Fruit fly (Drosophila melanogaster) whole organism, embryonic: Measurements from ENCODE around the gene CG14913.

ENCODE experiments used
- BEAF-32 ChIP-seq: fragments of 200-800 bp; sonication (Bioruptor generic); optimal IDR thresholded peaks from 3 replicates; lab custom pipeline; 2017; ENCODE audit warnings: missing biosample characterization, missing genetic modification characterization, mild to moderate bottlenecking, moderate library complexity, missing genetic modification reagents
- CG10274 ChIP-seq: fragments of 200-800 bp; sonication (Bioruptor generic); optimal IDR thresholded peaks from 3 replicates; lab custom pipeline; 2017; ENCODE audit warnings: missing biosample characterization, mild to moderate bottlenecking, missing genetic modification characterization
- CG11696 ChIP-seq: fragments of 200-800 bp; sonication (Bioruptor generic); IDR thresholded peaks from 2 replicates; pipeline ENCODE4 v1.3.6; 2022; ENCODE audit warnings: missing biosample characterization, missing genetic modification characterization
- CG12155 ChIP-seq: fragments of 200-800 bp; sonication (Bioruptor generic); optimal IDR thresholded peaks from 3 replicates; lab custom pipeline; 2016; ENCODE audit warnings: missing biosample characterization, missing genetic modification characterization
- CG12299 ChIP-seq: fragments of 200-800 bp; sonication (Bioruptor generic); optimal IDR thresholded peaks from 2 replicates; lab custom pipeline; 2018; ENCODE audit warnings: missing biosample characterization, mild to moderate bottlenecking, missing genetic modification characterization
- CG15514 ChIP-seq: fragments of 200-800 bp; sonication (Bioruptor generic); optimal IDR thresholded peaks from 3 replicates; lab custom pipeline; 2017; ENCODE audit warnings: missing biosample characterization, missing genetic modification characterization, mild to moderate bottlenecking, moderate library complexity, missing genetic modification reagents
- CG17328 ChIP-seq: fragments of 200-800 bp; sonication (Bioruptor generic); IDR thresholded peaks from 2 replicates; pipeline ENCODE4 v1.3.6; 2022; ENCODE audit warnings: missing biosample characterization, missing genetic modification characterization
- CG17359 ChIP-seq: fragments of 200-800 bp; sonication (Bioruptor generic); optimal IDR thresholded peaks from 3 replicates; lab custom pipeline; 2018; ENCODE audit warnings: missing biosample characterization, mild to moderate bottlenecking, missing genetic modification characterization, moderate library complexity
- CG17361 ChIP-seq: fragments of 200-800 bp; sonication (Bioruptor generic); IDR thresholded peaks from 3 replicates; pipeline ENCODE4 v1.3.6; 2022; ENCODE audit warnings: missing biosample characterization, missing genetic modification characterization
- CG2202 ChIP-seq: fragments of 200-800 bp; sonication (Bioruptor generic); optimal IDR thresholded peaks from 2 replicates; lab custom pipeline; 2018; ENCODE audit warnings: missing biosample characterization, mild to moderate bottlenecking, missing genetic modification characterization
- CG31388 ChIP-seq: fragments of 200-800 bp; sonication (Bioruptor generic); optimal IDR thresholded peaks from 2 replicates; lab custom pipeline; 2016; ENCODE audit warnings: missing biosample characterization, missing genetic modification characterization
- CG3163 ChIP-seq: fragments of 200-800 bp; sonication (Bioruptor generic); optimal IDR thresholded peaks from 3 replicates; lab custom pipeline; 2016; ENCODE audit warnings: missing biosample characterization, missing genetic modification characterization
- CG32532 ChIP-seq: fragments of 200-800 bp; sonication (Bioruptor generic); IDR thresholded peaks from 2 replicates; pipeline ENCODE4 v1.3.6; 2022; ENCODE audit warnings: missing biosample characterization, missing genetic modification characterization
- CG3407 ChIP-seq: fragments of 200-800 bp; sonication (Bioruptor generic); optimal IDR thresholded peaks from 2 replicates; lab custom pipeline; 2018; ENCODE audit warnings: missing biosample characterization, mild to moderate bottlenecking, missing genetic modification characterization
- CG4730 ChIP-seq: fragments of 200-800 bp; sonication (Bioruptor generic); IDR thresholded peaks from 2 replicates; pipeline ENCODE4 v1.3.6; 2022; ENCODE audit warnings: missing biosample characterization, missing genetic modification characterization
- CG4854 ChIP-seq: fragments of 200-800 bp; sonication (Bioruptor generic); optimal IDR thresholded peaks from 2 replicates; lab custom pipeline; 2016; ENCODE audit warnings: missing biosample characterization, missing genetic modification characterization, inconsistent platforms
- CG5245 ChIP-seq: fragments of 200-800 bp; sonication (Bioruptor generic); optimal IDR thresholded peaks from 3 replicates; lab custom pipeline; 2016; ENCODE audit warnings: missing biosample characterization, missing genetic modification characterization
- CG8089 ChIP-seq: fragments of 200-800 bp; sonication (Bioruptor generic); optimal IDR thresholded peaks from 3 replicates; lab custom pipeline; 2016; ENCODE audit warnings: missing biosample characterization, missing genetic modification characterization
- CG8290 ChIP-seq, 3 experiments: fragments of 200-800 bp; sonication (Bioruptor generic); optimal IDR thresholded peaks; 2 replicates each; lab custom pipeline; 2016 to 2019; ENCODE audit warnings: missing biosample characterization in 3 of 3, missing genetic modification characterization in 3 of 3, mild to moderate bottlenecking in 2 of 3, moderate library complexity in 1 of 3
- CG8478 ChIP-seq: fragments of >200 bp; optimal IDR thresholded peaks from 2 replicates; lab custom pipeline; 2018
- CG9437 ChIP-seq: fragments of 200-800 bp; sonication (Bioruptor generic); optimal IDR thresholded peaks from 2 replicates; lab custom pipeline; 2018; ENCODE audit warnings: missing biosample characterization, mild to moderate bottlenecking, missing genetic modification characterization
- D ChIP-seq, 2 experiments: fragments of 200-800 bp in 1 of 2; fragments of >200 bp in 1 of 2; sonication (Bioruptor generic) in 1 of 2; optimal IDR thresholded peaks; 2 replicates in 1 of 2; 3 replicates in 1 of 2; lab custom pipeline; 2017; ENCODE audit warnings: mild to moderate bottlenecking in 1 of 2, missing biosample characterization in 1 of 2, missing genetic modification characterization in 1 of 2, missing genetic modification reagents in 1 of 2
- Dek ChIP-seq: fragments of 200-800 bp; sonication (Bioruptor generic); optimal IDR thresholded peaks from 3 replicates; lab custom pipeline; 2019; ENCODE audit warnings: missing biosample characterization, mild to moderate bottlenecking, missing genetic modification characterization, moderate library complexity
- Fer2 ChIP-seq: fragments of 200-800 bp; sonication (Bioruptor generic); optimal IDR thresholded peaks from 2 replicates; lab custom pipeline; 2018; ENCODE audit warnings: missing biosample characterization, mild to moderate bottlenecking, missing genetic modification characterization, moderate library complexity
- GATAe ChIP-seq: fragments of 200-800 bp; sonication (Bioruptor generic); conservative IDR thresholded peaks from 2 replicates; pipeline ENCODE4 v1.3.6; 2022; ENCODE audit warnings: missing biosample characterization, missing genetic modification characterization
- Gsc ChIP-seq: fragments of 200-800 bp; sonication (Bioruptor generic); IDR thresholded peaks from 2 replicates; pipeline ENCODE4 v1.3.6; 2022; ENCODE audit warnings: missing biosample characterization, missing genetic modification characterization
- Kr ChIP-seq: fragments of 200-800 bp; sonication (Bioruptor generic); optimal IDR thresholded peaks from 2 replicates; lab custom pipeline; 2017; ENCODE audit warnings: missing biosample characterization, mild to moderate bottlenecking, missing genetic modification characterization
- Lpt ChIP-seq: fragments of >200 bp; optimal IDR thresholded peaks from 2 replicates; lab custom pipeline; 2018; ENCODE audit warnings: missing biosample characterization, missing genetic modification characterization
- Opbp ChIP-seq: fragments of 200-800 bp; sonication (Bioruptor generic); IDR thresholded peaks from 3 replicates; pipeline ENCODE4 v1.3.6; 2022; ENCODE audit warnings: missing biosample characterization, missing genetic modification characterization; ENCODE audit not compliant: partially characterized antibody
- Rfx ChIP-seq: fragments of 200-800 bp; sonication (Bioruptor generic); IDR thresholded peaks from 2 replicates; pipeline ENCODE4 v1.3.6; 2022; ENCODE audit warnings: missing biosample characterization, missing genetic modification characterization
- Stat92E ChIP-seq, 3 experiments: fragments of >200 bp in 2 of 3; fragments of 200-800 bp in 1 of 3; sonication (Bioruptor generic) in 1 of 3; optimal IDR thresholded peaks; 2 replicates each; lab custom pipeline; 2017 to 2019; ENCODE audit warnings: missing biosample characterization in 3 of 3, missing genetic modification characterization in 3 of 3, mild to moderate bottlenecking in 1 of 3, moderate library complexity in 1 of 3
- Vsx1 ChIP-seq: fragments of 200-800 bp; sonication (Bioruptor generic); optimal IDR thresholded peaks from 2 replicates; lab custom pipeline; 2017; ENCODE audit warnings: missing biosample characterization, mild to moderate bottlenecking, missing genetic modification characterization, missing genetic modification reagents
- fd102C ChIP-seq: fragments of 200-800 bp; sonication (Bioruptor generic); optimal IDR thresholded peaks from 2 replicates; lab custom pipeline; 2018; ENCODE audit warnings: missing biosample characterization, mild to moderate bottlenecking, missing genetic modification characterization, moderate library complexity
- gfzf ChIP-seq: fragments of 200-800 bp; sonication (Bioruptor generic); optimal IDR thresholded peaks from 2 replicates; lab custom pipeline; 2016; ENCODE audit warnings: missing biosample characterization, mild to moderate bottlenecking, missing genetic modification characterization, moderate library complexity
- kay ChIP-seq: fragments of 200-800 bp; sonication (Bioruptor generic); optimal IDR thresholded peaks from 2 replicates; lab custom pipeline; 2016; ENCODE audit warnings: missing biosample characterization, missing genetic modification characterization
- klu ChIP-seq: fragments of 200-800 bp; sonication (Bioruptor generic); IDR thresholded peaks from 2 replicates; pipeline ENCODE4 v1.3.6; 2022; ENCODE audit warnings: missing biosample characterization, missing genetic modification characterization
- knrl ChIP-seq: fragments of 200-800 bp; sonication (Bioruptor generic); IDR thresholded peaks from 3 replicates; pipeline ENCODE4 v1.3.6; 2022; ENCODE audit warnings: missing biosample characterization, missing genetic modification characterization; ENCODE audit not compliant: partially characterized antibody
- nom ChIP-seq: fragments of 200-800 bp; sonication (Bioruptor generic); optimal IDR thresholded peaks from 2 replicates; lab custom pipeline; 2017; ENCODE audit warnings: missing biosample characterization, missing genetic modification characterization, mild to moderate bottlenecking, moderate library complexity, missing genetic modification reagents
- odd ChIP-seq: fragments of 200-800 bp; sonication (Bioruptor generic); optimal IDR thresholded peaks from 2 replicates; lab custom pipeline; 2017; ENCODE audit warnings: missing biosample characterization, mild to moderate bottlenecking, missing genetic modification characterization
- pb ChIP-seq: fragments of 200-800 bp; sonication (Bioruptor generic); optimal IDR thresholded peaks from 3 replicates; lab custom pipeline; 2016; ENCODE audit warnings: missing biosample characterization, missing genetic modification characterization
- prd ChIP-seq, 3 experiments: fragments of >200 bp in 2 of 3; fragments of 200-800 bp in 1 of 3; sonication (Bioruptor generic) in 1 of 3; optimal IDR thresholded peaks in 2 of 3; IDR thresholded peaks in 1 of 3; 2 replicates in 2 of 3; 3 replicates in 1 of 3; pipeline versions ENCODE4 v1.3.6 to Lab custom; 2017 to 2022; ENCODE audit warnings: missing biosample characterization in 1 of 3, missing genetic modification characterization in 1 of 3
- row ChIP-seq: fragments of 200-800 bp; sonication (Bioruptor generic); IDR thresholded peaks from 3 replicates; pipeline ENCODE4 v1.3.6; 2022; ENCODE audit warnings: missing biosample characterization, missing genetic modification characterization
- shn ChIP-seq: fragments of 200-800 bp; sonication (Bioruptor generic); optimal IDR thresholded peaks from 3 replicates; lab custom pipeline; 2016; ENCODE audit warnings: missing biosample characterization, missing genetic modification characterization
- sna ChIP-seq: fragments of 200-800 bp; sonication (Bioruptor generic); IDR thresholded peaks from 2 replicates; pipeline ENCODE4 v1.3.6; 2022; ENCODE audit warnings: missing biosample characterization, missing genetic modification characterization; ENCODE audit not compliant: partially characterized antibody
- tgo ChIP-seq: fragments of 200-800 bp; sonication (Bioruptor generic); IDR thresholded peaks from 3 replicates; pipeline ENCODE4 v1.3.6; 2022; ENCODE audit warnings: missing biosample characterization, missing genetic modification characterization
- trh ChIP-seq: fragments of 200-800 bp; sonication (Bioruptor generic); optimal IDR thresholded peaks from 2 replicates; lab custom pipeline; 2016; ENCODE audit warnings: missing biosample characterization, missing genetic modification characterization
- usp ChIP-seq: fragments of >200 bp; optimal IDR thresholded peaks from 2 replicates; lab custom pipeline; 2017; ENCODE audit warnings: missing biosample characterization, missing genetic modification characterization

Gene CG14913

dm6 chr2L:11003925-11004673, 12.7 kb upstream of the CG14913 start, which contains the start of gene RpL9 (continued):
- peak; percentile 90; the same call in 1 of the 2 replicates for TF ChIP-seq CG17328 (GFP tag; lab: Robert Waterston, UW)
- no peak; the same call in 1 of the 2 replicates for TF ChIP-seq CG4730 (GFP tag; lab: Robert Waterston, UW)
- TF ChIP-seq nom (GFP tag; lab: Kevin White, UChicago): peak; percentile 88
- TF ChIP-seq Stat92E (GFP tag; optimal IDR thresholded peaks at IDR 0.05; lab: Kevin White, UChicago): peak in 1 of 3 experiments; percentile 35
- peak; percentile 6 for TF ChIP-seq CG4854 (GFP tag; lab: Kevin White, UChicago)
- TF ChIP-seq kay (GFP tag; lab: Kevin White, UChicago): no peak
- TF ChIP-seq D (optimal IDR thresholded peaks at IDR 0.05; lab: Kevin White, UChicago): no peak
- peak; percentile 61 for TF ChIP-seq D (GFP tag; optimal IDR thresholded peaks at IDR 0.05; lab: Kevin White, UChicago)
- TF ChIP-seq Dek (tag; lab: Kevin White, UChicago): no peak
- no peak for TF ChIP-seq CG3407 (GFP tag; lab: Kevin White, UChicago)
- TF ChIP-seq CG31388 (GFP tag; lab: Kevin White, UChicago): no peak
- peak; percentile 69 for TF ChIP-seq CG17359 (tag; lab: Kevin White, UChicago)
- peak; percentile 33; the same call in 1 of the 3 replicates for TF ChIP-seq tgo (GFP tag; lab: Robert Waterston, UW)
- TF ChIP-seq sna: no peak
- TF ChIP-seq CG9437 (GFP tag; lab: Kevin White, UChicago): peak; percentile 69
- peak; percentile 33 for TF ChIP-seq fd102C (GFP tag; lab: Kevin White, UChicago)
- peak; percentile 53 for TF ChIP-seq CG11696 (GFP tag; lab: Robert Waterston, UW)
- TF ChIP-seq Vsx1: peak; percentile 73
- TF ChIP-seq CG17361 (GFP tag; lab: Robert Waterston, UW): peak; percentile 50; the same call in 2 of the 3 replicates
- peak; percentile 75 for TF ChIP-seq CG32532 (GFP tag; lab: Robert Waterston, UW)
- TF ChIP-seq CG10274 (GFP tag; lab: Kevin White, UChicago): peak; percentile 54
- peak; percentile 15 for TF ChIP-seq BEAF-32
- TF ChIP-seq CG15514 (GFP tag; lab: Kevin White, UChicago): peak; percentile 82
- no peak for TF ChIP-seq klu (GFP tag; lab: Robert Waterston, UW)
- no peak for TF ChIP-seq prd (optimal IDR thresholded peaks at IDR 0.05; lab: Kevin White, UChicago)
- no peak for TF ChIP-seq prd (GFP tag; IDR thresholded peaks at IDR 0.05; lab: Robert Waterston, UW)
- TF ChIP-seq CG5245: peak; percentile 20
- TF ChIP-seq pb: peak; percentile 48
- TF ChIP-seq usp (GFP tag; lab: Kevin White, UChicago): no peak
- peak; percentile 37 for TF ChIP-seq trh (GFP tag; lab: Kevin White, UChicago)
- peak; percentile 78 for TF ChIP-seq CG12299
- no peak for TF ChIP-seq Opbp (GFP tag; lab: Robert Waterston, UW)
- peak; percentile 42; the same call in 2 of the 3 replicates for TF ChIP-seq row (GFP tag; lab: Robert Waterston, UW)
- no peak for TF ChIP-seq CG8478 (lab: Kevin White, UChicago)
- TF ChIP-seq odd (GFP tag; lab: Kevin White, UChicago): peak; percentile 87
- TF ChIP-seq CG8290 (GFP tag; optimal IDR thresholded peaks at IDR 0.05; lab: Kevin White, UChicago): peak; percentile 69
- no peak for TF ChIP-seq CG8290 (tag; optimal IDR thresholded peaks at IDR 0.05; lab: Kevin White, UChicago)
- peak; percentile 60 for TF ChIP-seq CG8089 (GFP tag; lab: Kevin White, UChicago)
- no peak for TF ChIP-seq knrl (GFP tag; lab: Robert Waterston, UW)
- TF ChIP-seq Kr (GFP tag; lab: Kevin White, UChicago): no peak
- TF ChIP-seq CG12155: no peak
- TF ChIP-seq Fer2 (tag; lab: Kevin White, UChicago): peak; percentile 48
- no peak for TF ChIP-seq Lpt (GFP tag; lab: Kevin White, UChicago)
- TF ChIP-seq gfzf (GFP tag; lab: Kevin White, UChicago): peak; percentile 72
- TF ChIP-seq Rfx (GFP tag; lab: Robert Waterston, UW): no peak; the same call in 1 of the 2 replicates
- TF ChIP-seq CG2202 (tag; lab: Kevin White, UChicago): peak; percentile 67
- no peak for TF ChIP-seq Gsc (GFP tag; lab: Robert Waterston, UW)
- peak; percentile 25 for TF ChIP-seq shn (GFP tag; lab: Kevin White, UChicago)
- no peak for TF ChIP-seq GATAe (GFP tag; lab: Robert Waterston, UW)
- peak; percentile 8 for TF ChIP-seq CG3163 (GFP tag; lab: Kevin White, UChicago)
